Worm (Caenorhabditis elegans): ENCODE measurements around the gene adal-1.
A peak's percentile ranks its signal among the peaks of the same experiment; 100 is the strongest.

DNA sequence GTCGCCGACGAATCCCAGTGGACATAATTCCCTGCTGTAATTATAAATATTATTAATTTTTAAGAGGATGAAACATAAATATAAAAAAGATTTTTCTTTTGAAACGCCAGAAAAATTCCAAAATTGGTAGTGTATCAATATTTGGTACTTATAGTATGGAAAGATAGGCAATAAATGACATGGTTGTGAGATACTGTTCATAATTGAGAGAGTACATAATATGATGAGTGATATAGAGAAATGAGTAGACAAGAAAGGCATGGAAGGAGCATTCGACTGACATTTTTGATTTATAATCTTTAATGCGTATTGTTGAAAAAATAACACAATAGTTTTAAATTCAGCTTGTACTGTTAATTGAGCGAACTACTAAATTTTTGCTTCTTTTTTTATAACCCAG, 4.1 kb upstream of the adal-1 start, which contains the start of gene C44B7.11:
- no peak for TF ChIP-seq zag-1 (tag; optimal IDR thresholded peaks at IDR 0.05)
- TF ChIP-seq nhr-11 (tag; optimal IDR thresholded peaks at IDR 0.05): no peak
- TF ChIP-seq ceh-82 (tag; optimal IDR thresholded peaks at IDR 0.05): no peak
- TF ChIP-seq elt-3 (tag; optimal IDR thresholded peaks at IDR 0.05): no peak
- TF ChIP-seq nhr-23 (tag; optimal IDR thresholded peaks at IDR 0.05): no peak
- no peak for TF ChIP-seq ztf-11 (tag; optimal IDR thresholded peaks at IDR 0.05)
- no peak for TF ChIP-seq sma-3 (GFP tag; optimal IDR thresholded peaks at IDR 0.05)
- no peak for TF ChIP-seq unc-39 (tag; optimal IDR thresholded peaks at IDR 0.05)
- TF ChIP-seq fos-1 (tag; optimal IDR thresholded peaks at IDR 0.05): peak; percentile 52
- no peak for TF ChIP-seq ceh-16 (tag; optimal IDR thresholded peaks at IDR 0.05)
- TF ChIP-seq nhr-12 (tag; optimal IDR thresholded peaks at IDR 0.05): no peak
- no peak for TF ChIP-seq nhr-77 (tag; optimal IDR thresholded peaks at IDR 0.05)
- TF ChIP-seq skn-1 (tag; optimal IDR thresholded peaks at IDR 0.05): no peak

Measured in whole organism, L2 larva.